Fruit fly (Drosophila melanogaster): Measurements from ENCODE around the gene Dab.
A peak's percentile ranks its signal among the peaks of the same experiment; 100 is the strongest.

Dab gene

DNA sequence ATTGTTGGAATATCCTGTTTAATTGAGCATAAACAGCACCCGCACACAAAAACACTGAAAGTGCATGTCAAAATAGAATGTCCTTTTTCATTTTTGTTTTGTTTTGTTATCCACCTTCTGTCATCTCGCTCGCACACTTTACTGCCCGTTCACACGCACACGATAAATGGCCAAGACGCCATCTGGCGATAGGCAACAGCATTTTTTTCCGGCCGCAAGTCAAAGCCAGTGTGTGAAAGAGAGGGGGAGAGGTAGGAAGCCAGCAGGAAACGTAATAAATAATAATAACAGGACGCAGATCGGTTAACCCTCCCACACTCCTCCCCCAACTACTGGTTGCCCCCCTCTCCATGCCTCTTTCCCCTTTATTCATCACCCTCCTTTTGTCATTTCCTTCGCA, 57.9 kb downstream of the Dab start (continued):
- peak; percentile 81 for TF ChIP-seq Ets65A (GFP tag)
- TF ChIP-seq org-1 (GFP tag; optimal IDR thresholded peaks at IDR 0.05), result peak; percentile 5
- no peak for TF ChIP-seq CG8765 (GFP tag; IDR thresholded peaks at IDR 0.05)
- no peak for TF ChIP-seq Vsx1 (GFP tag; optimal IDR thresholded peaks at IDR 0.05)
- 0 out of 2 replicates have a peak, but pooled peaks have one; percentile 23 for TF ChIP-seq stc (GFP tag; IDR thresholded peaks at IDR 0.05)
- 0 out of 4 replicates have a peak, but pooled peaks have one; percentile 67 for TF ChIP-seq chinmo (GFP tag; IDR thresholded peaks at IDR 0.05; ENCODE audit: partially characterized antibody)
- TF ChIP-seq CG9817 (tag; optimal IDR thresholded peaks at IDR 0.05), result no peak
- TF ChIP-seq ato (GFP tag; IDR thresholded peaks at IDR 0.05; ENCODE audit: partially characterized antibody), result no peak
- peak; percentile 21; the same call in 1 of the 2 replicates for TF ChIP-seq Ptx1 (GFP tag; IDR thresholded peaks at IDR 0.05)
- no peak for TF ChIP-seq CG10543 (GFP tag; optimal IDR thresholded peaks at IDR 0.05)
- no peak for TF ChIP-seq Hr3 (GFP tag; optimal IDR thresholded peaks at IDR 0.05)
- TF ChIP-seq CG11085 (GFP tag; IDR thresholded peaks at IDR 0.05), result no peak
- TF ChIP-seq so (GFP tag; IDR thresholded peaks at IDR 0.05), result peak; percentile 50; the same call in 1 of the 3 replicates
- 0 out of 3 replicates have a peak, but pooled peaks have one; percentile 59 for TF ChIP-seq gce (GFP tag; IDR thresholded peaks at IDR 0.05)
- no peak for TF ChIP-seq btn (GFP tag; optimal IDR thresholded peaks at IDR 0.05)
- no peak for TF ChIP-seq Adf1 (GFP tag; IDR thresholded peaks at IDR 0.05)
- TF ChIP-seq CG10366 (GFP tag; IDR thresholded peaks at IDR 0.05), result no peak
- TF ChIP-seq CG12155 (GFP tag; optimal IDR thresholded peaks at IDR 0.05), result no peak
- no peak for TF ChIP-seq BEAF-32 (GFP tag; optimal IDR thresholded peaks at IDR 0.05)
- TF ChIP-seq vnd (GFP tag; IDR thresholded peaks at IDR 0.05; ENCODE audit: partially characterized antibody), result no peak
- 0 out of 3 replicates have a peak, but pooled peaks have one; percentile 44 for TF ChIP-seq otp (GFP tag; IDR thresholded peaks at IDR 0.05)
- no peak for TF ChIP-seq cwo (GFP tag; optimal IDR thresholded peaks at IDR 0.05)
- peak; percentile 2 for TF ChIP-seq CG15479 (GFP tag; optimal IDR thresholded peaks at IDR 0.05)
- TF ChIP-seq CG3065 (GFP tag; optimal IDR thresholded peaks at IDR 0.05), result no peak
- peak; percentile 35; the same call in 1 of the 2 replicates for TF ChIP-seq ara (GFP tag; IDR thresholded peaks at IDR 0.05)
- no peak for TF ChIP-seq CG9932 (GFP tag; IDR thresholded peaks at IDR 0.05)
- no peak for TF ChIP-seq Chrac-16 (GFP tag; optimal IDR thresholded peaks at IDR 0.05)
- no peak for TF ChIP-seq cg (GFP tag; optimal IDR thresholded peaks at IDR 0.05)
- TF ChIP-seq Drgx (GFP tag; IDR thresholded peaks at IDR 0.05), result no peak
- no peak for TF ChIP-seq MESR4 (GFP tag; optimal IDR thresholded peaks at IDR 0.05)
- TF ChIP-seq CG18476 (GFP tag; optimal IDR thresholded peaks at IDR 0.05), result no peak
- no peak for TF ChIP-seq CG12236 (GFP tag; optimal IDR thresholded peaks at IDR 0.05)
- TF ChIP-seq dysf (GFP tag; IDR thresholded peaks at IDR 0.05), result 0 out of 3 replicates have a peak, but pooled peaks have one; percentile 34
- TF ChIP-seq CG5245 (GFP tag; optimal IDR thresholded peaks at IDR 0.05), result peak; percentile 43
- no peak for TF ChIP-seq Taf1 (GFP tag; IDR thresholded peaks at IDR 0.05)
- TF ChIP-seq ewg (GFP tag; optimal IDR thresholded peaks at IDR 0.05), result no peak
- no peak for TF ChIP-seq croc (GFP tag; conservative IDR thresholded peaks at IDR 0.05)
- no peak for TF ChIP-seq Ssrp (tag; optimal IDR thresholded peaks at IDR 0.05)
- TF ChIP-seq Pdp1 (GFP tag; optimal IDR thresholded peaks at IDR 0.05), result peak in 1 of 2 experiments; percentile 9
- TF ChIP-seq CG17359 (tag; optimal IDR thresholded peaks at IDR 0.05), result peak; percentile 36
- TF ChIP-seq p53 (GFP tag; optimal IDR thresholded peaks at IDR 0.05), result no peak
- TF ChIP-seq repo (GFP tag; optimal IDR thresholded peaks at IDR 0.05), result no peak
- TF ChIP-seq CG15696 (tag; optimal IDR thresholded peaks at IDR 0.05), result no peak
- TF ChIP-seq CG6654 (GFP tag; optimal IDR thresholded peaks at IDR 0.05), result no peak
- peak; percentile 21 for TF ChIP-seq CG10462 (GFP tag; optimal IDR thresholded peaks at IDR 0.05)
- no peak for TF ChIP-seq pita (GFP tag; optimal IDR thresholded peaks at IDR 0.05)
- no peak for TF ChIP-seq grau (tag; optimal IDR thresholded peaks at IDR 0.05)
- TF ChIP-seq gt (GFP tag; IDR thresholded peaks at IDR 0.05), result no peak
- no peak for TF ChIP-seq Hmr (GFP tag; optimal IDR thresholded peaks at IDR 0.05)
- no peak for TF ChIP-seq jigr1 (GFP tag; IDR thresholded peaks at IDR 0.05)
- peak; percentile 15 for TF ChIP-seq CG9437 (GFP tag; optimal IDR thresholded peaks at IDR 0.05)
